Fruit fly (Drosophila melanogaster): ENCODE results near the gene mid.

The mid gene

dm6 chr2L:5460907-5461723, at the start of gene mid (continued):
- TF ChIP-seq CG17186 (GFP tag; optimal IDR thresholded peaks at IDR 0.05) (no peak), cad (GFP tag; optimal IDR thresholded peaks at IDR 0.05) (peak; percentile 78), sc (optimal IDR thresholded peaks at IDR 0.05) (no peak), sc (GFP tag; optimal IDR thresholded peaks at IDR 0.05) (no peak), CkIIα-i1 (GFP tag; IDR thresholded peaks at IDR 0.05) (no peak), Bgb (GFP tag; IDR thresholded peaks at IDR 0.05; ENCODE audit: partially characterized antibody) (peak; percentile 58; the same call in 1 of the 2 replicates), Dll (GFP tag; IDR thresholded peaks at IDR 0.05; ENCODE audit: partially characterized antibody) (0 out of 4 replicates have a peak, but pooled peaks have one; percentile 37), CG10321 (GFP tag; IDR thresholded peaks at IDR 0.05) (peak; percentile 98), Lhr (GFP tag; optimal IDR thresholded peaks at IDR 0.05) (no peak), CG1832 (GFP tag; optimal IDR thresholded peaks at IDR 0.05) (peak; percentile 99), emc (GFP tag; optimal IDR thresholded peaks at IDR 0.05) (no peak), HLH4C (GFP tag; IDR thresholded peaks at IDR 0.05; ENCODE audit: partially characterized antibody) (peak; percentile 59), NFAT (GFP tag; IDR thresholded peaks at IDR 0.05) (no peak), H2.0 (GFP tag; IDR thresholded peaks at IDR 0.05) (no peak), chm (GFP tag; IDR thresholded peaks at IDR 0.05) (peak; percentile 16; the same call in 1 of the 2 replicates), CG13287 (GFP tag; IDR thresholded peaks at IDR 0.05; ENCODE audit: partially characterized antibody) (peak; percentile 32; the same call in 1 of the 2 replicates), crol (GFP tag; IDR thresholded peaks at IDR 0.05) (peak; percentile 99), zen (tag; optimal IDR thresholded peaks at IDR 0.05) (peak; percentile 84), grau (tag; optimal IDR thresholded peaks at IDR 0.05) (no peak), Doc3 (GFP tag; IDR thresholded peaks at IDR 0.05; ENCODE audit: partially characterized antibody) (0 out of 3 replicates have a peak, but pooled peaks have one; percentile 26), abd-A (tag; optimal IDR thresholded peaks at IDR 0.05) (peak; percentile 99), E2f1 (GFP tag; IDR thresholded peaks at IDR 0.05) (no peak), insv (GFP tag; optimal IDR thresholded peaks at IDR 0.05) (peak; percentile 96 to 98), CG6854 (GFP tag; optimal IDR thresholded peaks at IDR 0.05) (no peak), CG8924 (tag; optimal IDR thresholded peaks at IDR 0.05) (peak; percentile 35), Spps (tag; optimal IDR thresholded peaks at IDR 0.05) (no peak), kni (GFP tag; optimal IDR thresholded peaks at IDR 0.05) (peak; percentile 81), sd (tag; optimal IDR thresholded peaks at IDR 0.05) (peak; percentile 77), nmo (GFP tag; optimal IDR thresholded peaks at IDR 0.05) (peak; percentile 57), CG16813 (GFP tag; IDR thresholded peaks at IDR 0.05; ENCODE audit: partially characterized antibody) (peak; percentile 41; the same call in 1 of the 3 replicates), CG7928 (GFP tag; optimal IDR thresholded peaks at IDR 0.05) (no peak), CG8478 (optimal IDR thresholded peaks at IDR 0.05) (peak; percentile 98), ci (GFP tag; IDR thresholded peaks at IDR 0.05) (0 out of 3 replicates have a peak, but pooled peaks have one; percentile 40), oc (tag; optimal IDR thresholded peaks at IDR 0.05) (peak; percentile 5), CG10543 (GFP tag; optimal IDR thresholded peaks at IDR 0.05) (peak; percentile 17), Neu2 (GFP tag; optimal IDR thresholded peaks at IDR 0.05; ENCODE audit: borderline replicate concordance) (no peak), al (GFP tag; IDR thresholded peaks at IDR 0.05) (no peak), D (optimal IDR thresholded peaks at IDR 0.05) (peak; percentile 76), D (GFP tag; optimal IDR thresholded peaks at IDR 0.05) (peak; percentile 14), prd (optimal IDR thresholded peaks at IDR 0.05) (no peak), prd (GFP tag; IDR thresholded peaks at IDR 0.05) (0 out of 3 replicates have a peak, but pooled peaks have one; percentile 25), Bteb2 (GFP tag; optimal IDR thresholded peaks at IDR 0.05) (no peak), ato (GFP tag; IDR thresholded peaks at IDR 0.05; ENCODE audit: partially characterized antibody) (no peak)

Measured in whole organism, embryonic.